Worm (Caenorhabditis elegans): ENCODE data around the gene pqn-41.

pqn-41 gene

DNA sequence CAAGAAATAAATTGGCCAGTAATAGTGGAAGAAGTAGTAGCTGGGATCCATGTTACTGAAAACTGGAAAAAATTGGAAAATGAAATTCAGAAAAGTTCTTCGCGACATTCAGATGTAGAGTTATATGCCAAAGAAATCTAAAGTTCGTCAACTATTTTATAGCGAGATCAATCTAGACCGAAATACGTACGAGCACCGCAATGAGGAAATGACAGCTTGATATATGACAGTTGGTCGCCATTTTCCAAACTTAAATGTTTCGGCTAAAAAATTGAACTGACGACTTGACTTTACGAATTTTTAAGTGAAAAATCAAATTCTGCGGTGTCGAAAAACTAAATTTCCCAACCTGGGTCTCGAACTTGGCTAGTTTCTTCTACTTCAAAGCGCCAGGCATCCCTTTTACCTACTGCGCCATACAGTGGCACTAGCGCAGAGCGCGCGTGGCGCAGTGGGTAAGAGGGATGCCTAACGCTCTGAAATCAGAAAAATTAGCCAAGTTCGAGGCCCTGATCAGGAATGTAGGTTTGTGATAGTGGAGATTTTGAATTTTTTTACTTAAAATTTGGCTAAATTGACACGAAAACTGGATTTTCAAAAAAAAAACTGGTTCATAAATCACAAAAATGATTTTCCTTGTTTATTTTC is 77.0 kb downstream of the pqn-41 start, which contains the start of gene srd-66:
Gene srd-66, minus strand, starts transcription at position 51 of the 648 bp plus-strand sequence.
- TF ChIP-seq med-1 (GFP tag; optimal IDR thresholded peaks at IDR 0.05; ENCODE audit: insufficient read depth) = no peak
- no peak for TF ChIP-seq ref-1 (GFP tag; conservative IDR thresholded peaks at IDR 0.05)
- no peak for TF ChIP-seq cog-1 (tag; optimal IDR thresholded peaks at IDR 0.05)
- TF ChIP-seq klf-2 (GFP tag; conservative IDR thresholded peaks at IDR 0.05) = no peak
- TF ChIP-seq ztf-29 (GFP tag; IDR thresholded peaks at IDR 0.05) = no peak
- no peak for TF ChIP-seq flt-1 (GFP tag; IDR thresholded peaks at IDR 0.05)
- TF ChIP-seq T22C8.4 (GFP tag; IDR thresholded peaks at IDR 0.05) = no peak
- TF ChIP-seq ztf-23 (GFP tag; IDR thresholded peaks at IDR 0.05) = no peak
- no peak for TF ChIP-seq tab-1 (GFP tag; IDR thresholded peaks at IDR 0.05)

DNA sequence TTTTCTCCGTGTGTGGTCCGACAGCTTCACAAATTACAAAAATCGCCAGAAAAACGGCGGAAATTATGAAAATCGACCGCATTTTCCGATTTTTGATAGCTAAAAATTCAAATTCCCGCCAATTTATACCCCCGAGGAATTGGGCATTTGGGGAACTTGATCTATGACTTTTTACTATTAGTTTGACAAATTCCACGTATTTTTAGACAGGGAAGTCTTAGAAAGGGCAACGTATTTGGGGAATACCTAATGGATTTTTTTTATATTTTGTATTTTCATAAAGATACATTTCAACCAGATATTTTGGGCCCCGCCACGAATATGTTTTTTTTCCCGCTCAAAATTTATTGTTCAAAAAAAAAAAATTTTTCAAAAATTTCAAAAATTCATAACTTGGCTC is 79.1 kb downstream of the pqn-41 start, which contains the start of gene Y39A3B.7:
Gene Y39A3B.7, minus strand, starts transcription at position 101 of the 400 bp plus-strand sequence.
- TF ChIP-seq cog-1 (tag; optimal IDR thresholded peaks at IDR 0.05) (no peak), klf-2 (GFP tag; conservative IDR thresholded peaks at IDR 0.05) (no peak), ztf-23 (GFP tag; IDR thresholded peaks at IDR 0.05) (no peak), ref-1 (GFP tag; conservative IDR thresholded peaks at IDR 0.05) (no peak), med-1 (GFP tag; optimal IDR thresholded peaks at IDR 0.05; ENCODE audit: insufficient read depth) (no peak), T22C8.4 (GFP tag; IDR thresholded peaks at IDR 0.05) (no peak), tab-1 (GFP tag; IDR thresholded peaks at IDR 0.05) (no peak), flt-1 (GFP tag; IDR thresholded peaks at IDR 0.05) (no peak), ztf-29 (GFP tag; IDR thresholded peaks at IDR 0.05) (no peak)

DNA sequence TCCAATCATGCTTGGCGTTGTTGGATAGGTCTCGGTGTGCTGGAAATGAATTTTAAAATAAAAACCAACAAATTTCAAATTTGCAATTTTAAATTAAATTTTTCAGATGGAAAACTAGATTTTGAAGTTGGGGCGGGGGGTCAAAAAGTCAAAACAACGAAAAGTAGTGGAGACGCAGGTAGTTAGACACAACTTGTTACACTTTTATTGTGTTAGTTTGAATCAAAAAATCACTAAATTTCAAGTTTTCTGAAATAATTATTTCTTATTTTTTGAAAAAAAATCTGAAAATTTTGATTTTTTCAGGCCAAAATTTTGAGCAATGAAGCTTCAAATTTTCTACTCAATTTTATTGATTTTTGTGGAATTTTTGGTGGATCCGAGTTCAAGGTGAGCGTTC is 81.9 kb downstream of the pqn-41 start, which contains the start of gene Y39A3B.8:
Gene Y39A3B.8, plus strand, starts transcription at position 301 of the 400 bp plus-strand sequence.
- TF ChIP-seq med-1 (GFP tag; optimal IDR thresholded peaks at IDR 0.05; ENCODE audit: insufficient read depth) (no peak), klf-2 (GFP tag; conservative IDR thresholded peaks at IDR 0.05) (no peak), ref-1 (GFP tag; conservative IDR thresholded peaks at IDR 0.05) (no peak), cog-1 (tag; optimal IDR thresholded peaks at IDR 0.05) (no peak), tab-1 (GFP tag; IDR thresholded peaks at IDR 0.05) (no peak)
